Fruit fly (Drosophila melanogaster): ENCODE measurements around the gene Leash.

DNA sequence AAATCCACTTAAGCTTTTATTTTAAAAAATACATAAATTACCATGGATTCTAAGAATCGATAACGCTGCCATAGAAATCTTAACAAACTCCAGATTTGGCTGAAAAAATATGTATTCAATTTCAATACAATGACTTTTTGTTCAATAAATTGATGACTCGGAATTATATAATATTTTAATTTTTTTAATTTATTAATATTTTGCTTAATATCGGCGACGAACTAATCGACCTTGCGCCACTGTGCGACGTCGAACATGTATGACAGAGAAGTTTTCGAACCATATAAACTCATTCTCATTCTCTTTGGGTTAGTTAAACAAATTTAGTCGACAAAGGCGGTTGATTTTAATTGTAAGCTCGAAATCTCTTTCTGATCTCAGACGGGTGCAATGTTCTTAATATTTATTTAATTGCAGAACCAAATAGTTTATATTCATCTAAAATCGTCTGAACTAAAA lies 35.8 kb upstream of the Leash start, which contains the start of gene CG42394:
- TF ChIP-seq Hr38 (GFP tag; optimal IDR thresholded peaks at IDR 0.05) (no peak), Hr4 (GFP tag; optimal IDR thresholded peaks at IDR 0.05) (peak; percentile 91), CG6808 (GFP tag; optimal IDR thresholded peaks at IDR 0.05) (peak; percentile 87), Eip75B (GFP tag; optimal IDR thresholded peaks at IDR 0.05) (peak; percentile 86), lz (GFP tag; optimal IDR thresholded peaks at IDR 0.05) (peak; percentile 83), Sox102F (GFP tag; optimal IDR thresholded peaks at IDR 0.05) (peak; percentile 91), CG10631 (GFP tag; optimal IDR thresholded peaks at IDR 0.05) (peak; percentile 92), spab (GFP tag; optimal IDR thresholded peaks at IDR 0.05) (peak; percentile 95)
